Worm (Caenorhabditis elegans) whole organism, L3 larva: ENCODE measurements around the gene irld-49.

Experiments
- R02D3.7 ChIP-seq: fragments of 150-350 bp; optimal IDR thresholded peaks from 2 replicates; lab custom pipeline; 2014; ENCODE audit warnings: missing biosample characterization, missing genetic modification characterization
- ZK546.5 ChIP-seq: sonication (generic microtip); optimal IDR thresholded peaks from 2 replicates; lab custom pipeline; 2017; ENCODE audit warnings: missing biosample characterization, missing genetic modification characterization
- ceh-16 ChIP-seq: sonication (generic microtip); optimal IDR thresholded peaks from 2 replicates; lab custom pipeline; 2017; ENCODE audit warnings: missing biosample characterization, missing genetic modification characterization
- egl-5 ChIP-seq: fragments of 150-350 bp; optimal IDR thresholded peaks from 2 replicates; lab custom pipeline; 2017; ENCODE audit warnings: missing biosample characterization, missing genetic modification reagents, missing genetic modification characterization, inconsistent platforms
- lin-39 ChIP-seq: fragments of 150-350 bp; optimal IDR thresholded peaks from 2 replicates; lab custom pipeline; 2018; ENCODE audit warnings: missing biosample characterization, missing genetic modification reagents, missing genetic modification characterization
- mdl-1 ChIP-seq: fragments of 150-350 bp; optimal IDR thresholded peaks from 2 replicates; lab custom pipeline; 2014; ENCODE audit warnings: missing biosample characterization, missing genetic modification characterization
- nhr-12 ChIP-seq: fragments of 150-350 bp; optimal IDR thresholded peaks from 2 replicates; lab custom pipeline; 2014; ENCODE audit warnings: missing biosample characterization, missing genetic modification characterization
- nhr-76 ChIP-seq: fragments of 150-350 bp; sonication (generic microtip); optimal IDR thresholded peaks from 5 replicates; lab custom pipeline; 2014; ENCODE audit warnings: missing biosample characterization, missing genetic modification characterization
- pqm-1 ChIP-seq: fragments of 150-350 bp; optimal IDR thresholded peaks from 2 replicates; lab custom pipeline; 2017; ENCODE audit warnings: missing biosample characterization, missing genetic modification characterization, inconsistent platforms
- snpc-4 ChIP-seq: fragments of 150-350 bp; optimal IDR thresholded peaks from 2 replicates; lab custom pipeline; 2014; ENCODE audit warnings: missing biosample characterization, missing genetic modification characterization
- zag-1 ChIP-seq: fragments of 150-350 bp; optimal IDR thresholded peaks from 2 replicates; lab custom pipeline; 2014; ENCODE audit warnings: missing biosample characterization, missing genetic modification characterization

- no peak for TF ChIP-seq mdl-1
- no peak for TF ChIP-seq snpc-4 (tag; lab: Kevin White, UChicago)
- TF ChIP-seq pqm-1 (tag; lab: Kevin White, UChicago) = no peak
- no peak for TF ChIP-seq R02D3.7 (tag; lab: Kevin White, UChicago)
- no peak for TF ChIP-seq nhr-12
- TF ChIP-seq nhr-76 (tag; lab: Kevin White, UChicago) = no peak
- no peak for TF ChIP-seq egl-5 (tag; lab: Kevin White, UChicago)
- no peak for TF ChIP-seq ceh-16 (tag; lab: Kevin White, UChicago)
- no peak for TF ChIP-seq ZK546.5 (tag; lab: Kevin White, UChicago)
- no peak for TF ChIP-seq lin-39 (tag; lab: Kevin White, UChicago)
- no peak for TF ChIP-seq zag-1 (tag; lab: Kevin White, UChicago)
These were observed 46.1 kb downstream of the irld-49 start for ce11 chrII:2990089-2990488.
